Worm (Caenorhabditis elegans) whole organism, young adult: Measurements from ENCODE around the gene T01H3.5.
A peak's percentile ranks its signal among the peaks of the same experiment; 100 is the strongest.

Experiments
- B0035.1 ChIP-seq: sonication (generic microtip); optimal IDR thresholded peaks from 2 replicates; lab custom pipeline; 2016; ENCODE audit warnings: missing genetic modification characterization, mild to moderate bottlenecking, missing compliant biosample characterization, missing genotype, missing genetic modification reagents
- B0336.3 ChIP-seq: fragments of 200-800 bp; sonication (Bioruptor generic); IDR thresholded peaks from 2 replicates; pipeline ENCODE4 v1.3.6; 2022; ENCODE audit warnings: missing genetic modification characterization, missing compliant biosample characterization
- F22D6.2 ChIP-seq: sonication (generic microtip); optimal IDR thresholded peaks from 2 replicates; lab custom pipeline; 2016; ENCODE audit warnings: mild to moderate bottlenecking, missing genetic modification characterization, missing compliant biosample characterization
- F23B12.7 ChIP-seq: sonication (generic microtip); optimal IDR thresholded peaks from 2 replicates; lab custom pipeline; 2017; ENCODE audit warnings: missing genetic modification characterization, mild to moderate bottlenecking, missing compliant biosample characterization, antibody characterized with exemption, moderate library complexity; ENCODE audit not compliant: insufficient read depth
- F33H1.4 ChIP-seq: fragments of 200-800 bp; sonication (Bioruptor generic); IDR thresholded peaks from 2 replicates; pipeline ENCODE4 v1.3.6; 2022; ENCODE audit warnings: missing genetic modification reagents, missing genetic modification characterization, missing compliant biosample characterization
- F49E8.2 ChIP-seq: sonication (generic microtip); optimal IDR thresholded peaks from 3 replicates; lab custom pipeline; 2017; ENCODE audit warnings: missing genetic modification characterization, mild to moderate bottlenecking, missing compliant biosample characterization, antibody characterized with exemption, moderate library complexity; ENCODE audit not compliant: insufficient read depth
- F52B5.7 ChIP-seq: sonication (generic microtip); optimal IDR thresholded peaks from 2 replicates; lab custom pipeline; 2016; ENCODE audit warnings: mild to moderate bottlenecking, missing genetic modification characterization, missing compliant biosample characterization
- F55B11.4 ChIP-seq: sonication (generic microtip); optimal IDR thresholded peaks from 2 replicates; lab custom pipeline; 2016; ENCODE audit warnings: missing compliant biosample characterization, missing genetic modification characterization, borderline replicate concordance; ENCODE audit not compliant: insufficient read depth
- F57A8.1 ChIP-seq: fragments of 200-800 bp; sonication (Bioruptor generic); optimal IDR thresholded peaks from 2 replicates; lab custom pipeline; 2018; ENCODE audit warnings: mild to moderate bottlenecking, missing genetic modification characterization, moderate library complexity, missing compliant biosample characterization
- K11D2.4 ChIP-seq: fragments of 200-800 bp; sonication (Bioruptor generic); IDR thresholded peaks from 2 replicates; pipeline ENCODE4 v1.3.6; 2022; ENCODE audit warnings: missing genetic modification reagents, missing genetic modification characterization, missing compliant biosample characterization
- T07F8.4 ChIP-seq: sonication (generic microtip); optimal IDR thresholded peaks from 2 replicates; lab custom pipeline; 2016; ENCODE audit warnings: mild to moderate bottlenecking, missing genetic modification characterization, moderate library complexity, missing compliant biosample characterization
- T26A5.8 ChIP-seq: sonication (generic microtip); optimal IDR thresholded peaks from 2 replicates; lab custom pipeline; 2016; ENCODE audit warnings: missing genetic modification characterization, missing compliant biosample characterization
- Y53G8AR.9 ChIP-seq: fragments of 200-800 bp; sonication (Bioruptor generic); conservative IDR thresholded peaks from 2 replicates; pipeline ENCODE4 v1.3.6; 2022; ENCODE audit warnings: missing genetic modification reagents, missing genetic modification characterization, missing compliant biosample characterization
- ZK185.1 ChIP-seq: sonication (generic microtip); optimal IDR thresholded peaks from 2 replicates; lab custom pipeline; 2016; ENCODE audit warnings: mild to moderate bottlenecking, missing genetic modification characterization, missing compliant biosample characterization; ENCODE audit not compliant: poor library complexity, severe bottlenecking
- akir-1 ChIP-seq: fragments of 200-800 bp; sonication (Bioruptor generic); optimal IDR thresholded peaks from 2 replicates; lab custom pipeline; 2018; ENCODE audit warnings: mild to moderate bottlenecking, missing genetic modification characterization, moderate library complexity, missing compliant biosample characterization
- ama-1 ChIP-seq, 3 experiments: fragments of 150-350 bp in 1 of 3; sonication (generic microtip) in 2 of 3; optimal IDR thresholded peaks; 2 replicates each; lab custom pipeline; 2014 to 2018; ENCODE audit warnings: missing biosample characterization in 2 of 3, missing genetic modification characterization in 2 of 3, missing genetic modification reagents in 2 of 3
- atf-7 ChIP-seq: sonication (generic microtip); optimal IDR thresholded peaks from 2 replicates; lab custom pipeline; 2017; ENCODE audit warnings: mild to moderate bottlenecking, missing genetic modification characterization, missing compliant biosample characterization
- athp-1 ChIP-seq: sonication (generic microtip); optimal IDR thresholded peaks from 2 replicates; lab custom pipeline; 2017; ENCODE audit warnings: mild to moderate bottlenecking, missing genetic modification characterization, missing compliant biosample characterization
- attf-5 ChIP-seq: fragments of 200-800 bp; sonication (Bioruptor generic); optimal IDR thresholded peaks from 2 replicates; lab custom pipeline; 2018; ENCODE audit warnings: mild to moderate bottlenecking, missing genetic modification characterization, missing compliant biosample characterization
- attf-6 ChIP-seq: fragments of 200-800 bp; sonication (Bioruptor generic); IDR thresholded peaks from 2 replicates; pipeline ENCODE4 v1.3.6; 2022; ENCODE audit warnings: missing genetic modification reagents, missing genetic modification characterization, missing compliant biosample characterization
- bed-2 ChIP-seq: fragments of 200-800 bp; sonication (Bioruptor generic); IDR thresholded peaks from 2 replicates; pipeline ENCODE4 v1.3.6; 2022; ENCODE audit warnings: missing genetic modification reagents, missing genetic modification characterization, missing compliant biosample characterization
- chd-7 ChIP-seq: sonication (generic microtip); optimal IDR thresholded peaks from 2 replicates; lab custom pipeline; 2016; ENCODE audit warnings: mild to moderate bottlenecking, missing genetic modification characterization, moderate library complexity, missing compliant biosample characterization
- dpl-1 ChIP-seq: fragments of 150-350 bp; optimal IDR thresholded peaks from 2 replicates; lab custom pipeline; 2014; ENCODE audit warnings: missing biosample characterization, missing genetic modification reagents, missing genetic modification characterization
- efl-1 ChIP-seq: fragments of 150-350 bp; optimal IDR thresholded peaks from 2 replicates; lab custom pipeline; 2014; ENCODE audit warnings: missing biosample characterization, missing genetic modification reagents, missing genetic modification characterization
- fkh-3 ChIP-seq: sonication (generic microtip); optimal IDR thresholded peaks from 2 replicates; lab custom pipeline; 2016; ENCODE audit warnings: mild to moderate bottlenecking, missing genetic modification characterization, missing compliant biosample characterization
- let-607 ChIP-seq, 2 experiments: fragments of 200-800 bp in 1 of 2; sonication (Bioruptor generic) in 1 of 2; sonication (generic microtip) in 1 of 2; optimal IDR thresholded peaks; 2 replicates each; lab custom pipeline; 2016 to 2018; ENCODE audit warnings: mild to moderate bottlenecking in 2 of 2, missing compliant biosample characterization in 2 of 2, missing genetic modification characterization in 2 of 2, moderate library complexity in 2 of 2, missing genotype in 1 of 2
- lin-40 ChIP-seq: sonication (generic microtip); optimal IDR thresholded peaks from 2 replicates; lab custom pipeline; 2016; ENCODE audit warnings: missing genetic modification characterization, mild to moderate bottlenecking, missing compliant biosample characterization, missing genotype, missing genetic modification reagents
- lin-54 ChIP-seq: fragments of 200-800 bp; sonication (Bioruptor generic); optimal IDR thresholded peaks from 2 replicates; lab custom pipeline; 2018; ENCODE audit warnings: mild to moderate bottlenecking, missing genetic modification characterization, missing compliant biosample characterization
- madf-10 ChIP-seq: sonication (generic microtip); optimal IDR thresholded peaks from 2 replicates; lab custom pipeline; 2016; ENCODE audit warnings: mild to moderate bottlenecking, missing genetic modification characterization, missing compliant biosample characterization
- nfya-1 ChIP-seq: sonication (generic microtip); optimal IDR thresholded peaks from 2 replicates; lab custom pipeline; 2017; ENCODE audit warnings: antibody characterized with exemption, missing compliant biosample characterization, missing genetic modification characterization, borderline replicate concordance; ENCODE audit not compliant: insufficient read depth
- nfya-2 ChIP-seq: fragments of 200-800 bp; sonication (Bioruptor generic); IDR thresholded peaks from 2 replicates; pipeline ENCODE4 v1.3.6; 2022; ENCODE audit warnings: missing genetic modification reagents, missing genetic modification characterization, missing compliant biosample characterization
- nhr-120 ChIP-seq: fragments of 200-800 bp; sonication (Bioruptor generic); IDR thresholded peaks from 2 replicates; pipeline ENCODE4 v1.3.6; 2022; ENCODE audit warnings: missing genetic modification characterization, missing compliant biosample characterization
- nhr-179 ChIP-seq: sonication (generic microtip); optimal IDR thresholded peaks from 2 replicates; lab custom pipeline; 2016; ENCODE audit warnings: mild to moderate bottlenecking, missing genetic modification characterization, missing compliant biosample characterization
- pbrm-1 ChIP-seq: fragments of 200-800 bp; sonication (Bioruptor generic); IDR thresholded peaks from 2 replicates; pipeline ENCODE4 v1.3.6; 2022; ENCODE audit warnings: missing genetic modification reagents, missing genetic modification characterization, missing compliant biosample characterization
- repo-1 ChIP-seq: sonication (generic microtip); optimal IDR thresholded peaks from 2 replicates; lab custom pipeline; 2017; ENCODE audit warnings: mild to moderate bottlenecking, missing genetic modification characterization, missing compliant biosample characterization
- sdz-38 ChIP-seq: sonication (generic microtip); optimal IDR thresholded peaks from 2 replicates; lab custom pipeline; 2016; ENCODE audit warnings: missing genotype, missing genetic modification characterization, missing compliant biosample characterization
- snpc-1.3 ChIP-seq: sonication (generic microtip); optimal IDR thresholded peaks from 2 replicates; lab custom pipeline; 2017; ENCODE audit warnings: missing genetic modification characterization, mild to moderate bottlenecking, missing compliant biosample characterization, antibody characterized with exemption, moderate library complexity, missing genotype, missing genetic modification reagents; ENCODE audit not compliant: insufficient read depth
- snpc-3.4 ChIP-seq: sonication (generic microtip); optimal IDR thresholded peaks from 2 replicates; lab custom pipeline; 2017; ENCODE audit warnings: missing genetic modification characterization, mild to moderate bottlenecking, missing compliant biosample characterization, antibody characterized with exemption, moderate library complexity, missing genotype, missing genetic modification reagents
- snpc-4 ChIP-seq, 5 experiments: fragments of 150-350 bp in 1 of 5; sonication (generic microtip) in 4 of 5; optimal IDR thresholded peaks; 2 replicates each; lab custom pipeline; 2014 to 2018; ENCODE audit warnings: missing genetic modification characterization in 5 of 5, missing biosample characterization in 3 of 5, antibody characterized with exemption in 2 of 5, mild to moderate bottlenecking in 2 of 5, missing compliant biosample characterization in 2 of 5, missing genotype in 2 of 5, moderate library complexity in 2 of 5, missing genetic modification reagents in 1 of 5
- tbp1 ChIP-seq: fragments of 200-800 bp; sonication (Bioruptor generic); optimal IDR thresholded peaks from 2 replicates; lab custom pipeline; 2018; ENCODE audit warnings: mild to moderate bottlenecking, missing genetic modification characterization, missing compliant biosample characterization
- tbx-9 ChIP-seq: sonication (generic microtip); optimal IDR thresholded peaks from 2 replicates; lab custom pipeline; 2016; ENCODE audit warnings: borderline replicate concordance, missing genetic modification characterization, inconsistent platforms, missing compliant biosample characterization
- tlf-1 ChIP-seq: fragments of 200-800 bp; sonication (Bioruptor generic); optimal IDR thresholded peaks from 2 replicates; lab custom pipeline; 2018; ENCODE audit warnings: mild to moderate bottlenecking, missing genetic modification characterization, missing compliant biosample characterization
- unc-130 ChIP-seq: sonication (generic microtip); optimal IDR thresholded peaks from 2 replicates; lab custom pipeline; 2016; ENCODE audit warnings: missing genetic modification reagents, missing genetic modification characterization, missing compliant biosample characterization
- unc-62 ChIP-seq: fragments of 150-350 bp; optimal IDR thresholded peaks from 2 replicates; lab custom pipeline; 2014; ENCODE audit warnings: missing biosample characterization, missing genetic modification reagents, missing genetic modification characterization
- xnd-1 ChIP-seq: sonication (generic microtip); optimal IDR thresholded peaks from 2 replicates; lab custom pipeline; 2016; ENCODE audit warnings: missing genotype, missing genetic modification reagents, missing genetic modification characterization, missing compliant biosample characterization
- ztf-25 ChIP-seq: fragments of 200-800 bp; sonication (Bioruptor generic); IDR thresholded peaks from 2 replicates; pipeline ENCODE4 v1.3.6; 2022; ENCODE audit warnings: missing genetic modification reagents, missing genetic modification characterization, missing compliant biosample characterization

Gene T01H3.5

DNA sequence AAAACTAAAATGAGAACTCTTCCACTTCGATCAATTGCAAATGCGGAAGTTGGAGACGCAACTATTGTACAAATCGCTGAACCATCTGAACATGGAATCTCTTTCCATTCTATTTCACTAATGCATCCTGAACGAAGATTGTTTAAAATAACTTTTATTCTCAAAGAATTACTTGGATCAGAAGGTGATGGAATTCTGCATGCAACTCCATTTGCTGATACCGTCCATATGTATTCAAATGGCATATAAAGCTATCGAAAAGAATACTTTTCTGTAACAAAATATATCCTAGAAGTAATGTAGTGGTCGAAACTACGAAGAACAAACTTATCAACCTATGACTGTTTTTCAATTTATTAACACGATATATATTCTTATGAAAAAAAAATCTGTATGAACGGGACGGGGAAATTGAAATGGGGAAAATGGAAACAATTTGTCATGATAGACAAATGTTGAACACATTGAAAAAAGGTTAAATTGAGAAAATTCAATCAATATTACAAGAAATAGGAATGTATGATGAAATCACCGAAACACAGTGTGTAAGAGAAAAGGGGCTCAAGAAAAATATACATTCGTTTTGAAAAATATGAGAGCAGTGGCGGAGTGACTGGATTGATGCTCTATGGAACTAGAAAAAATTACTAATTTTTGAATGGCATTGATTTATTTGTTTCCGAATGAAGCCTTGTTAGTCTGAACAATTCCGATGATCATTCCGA is 1.5 kb upstream of the T01H3.5 start, which contains the start of gene T01H3.2:
Gene T01H3.2, minus strand, starts transcription at position 251 of the 725 bp plus-strand sequence.
- TF ChIP-seq xnd-1 = no peak
- no peak for TF ChIP-seq nhr-120
- TF ChIP-seq unc-62 (GFP tag; lab: Kevin White, UChicago) = no peak
- no peak for TF ChIP-seq F22D6.2 (tag; lab: Kevin White, UChicago)
- no peak for TF ChIP-seq madf-10 (tag; lab: Kevin White, UChicago)
- TF ChIP-seq tbx-9 = no peak
- TF ChIP-seq pbrm-1 (GFP tag; lab: Robert Waterston, UW) = no peak
- TF ChIP-seq atf-7 (tag; lab: Kevin White, UChicago) = peak; percentile 9
- no peak for TF ChIP-seq B0035.1 (tag; lab: Kevin White, UChicago)
- TF ChIP-seq tbp1 (GFP tag; lab: Kevin White, UChicago) = peak; percentile 21
- peak; percentile 51 for TF ChIP-seq tlf-1 (GFP tag; lab: Kevin White, UChicago)
- no peak for TF ChIP-seq F23B12.7
- no peak for TF ChIP-seq unc-130 (GFP tag; lab: Kevin White, UChicago)
- TF ChIP-seq F49E8.2 (tag; lab: Kevin White, UChicago) = no peak
- TF ChIP-seq F57A8.1 (GFP tag; lab: Kevin White, UChicago) = no peak
- 0 out of 2 replicates have a peak, but pooled peaks have one; percentile 10 for TF ChIP-seq B0336.3 (GFP tag; lab: Robert Waterston, UW)
- no peak for TF ChIP-seq akir-1 (GFP tag; lab: Kevin White, UChicago)
- no peak for TF ChIP-seq dpl-1 (GFP tag; lab: Kevin White, UChicago)
- no peak for TF ChIP-seq sdz-38 (tag; lab: Kevin White, UChicago)
- TF ChIP-seq Y53G8AR.9 (GFP tag; lab: Robert Waterston, UW) = no peak
- peak; percentile 28 for TF ChIP-seq chd-7 (tag; lab: Kevin White, UChicago)
- TF ChIP-seq T26A5.8 = no peak
- no peak for TF ChIP-seq nfya-1 (tag; lab: Kevin White, UChicago)
- TF ChIP-seq F55B11.4 (tag; lab: Kevin White, UChicago) = no peak
- no peak for TF ChIP-seq attf-5
- no peak for TF ChIP-seq snpc-4 (GFP tag; optimal IDR thresholded peaks at IDR 0.05; lab: Kevin White, UChicago)
- no peak for TF ChIP-seq snpc-4 (tag; optimal IDR thresholded peaks at IDR 0.05; lab: Kevin White, UChicago)
- no peak for TF ChIP-seq ztf-25
- TF ChIP-seq lin-40 (tag; lab: Kevin White, UChicago) = no peak
- TF ChIP-seq attf-6 (GFP tag; lab: Robert Waterston, UW) = no peak
- no peak for TF ChIP-seq nfya-2 (GFP tag; lab: Robert Waterston, UW)
- TF ChIP-seq lin-54 (GFP tag; lab: Kevin White, UChicago) = peak; percentile 37
- no peak for TF ChIP-seq F52B5.7 (tag; lab: Kevin White, UChicago)
- TF ChIP-seq efl-1 (GFP tag; lab: Kevin White, UChicago) = no peak
- TF ChIP-seq ama-1 (optimal IDR thresholded peaks at IDR 0.05; lab: Kevin White, UChicago) = no peak
- no peak for TF ChIP-seq ama-1 (GFP tag; optimal IDR thresholded peaks at IDR 0.05; lab: Kevin White, UChicago)
- TF ChIP-seq snpc-3.4 = no peak
- no peak for TF ChIP-seq repo-1
- TF ChIP-seq bed-2 (GFP tag; lab: Robert Waterston, UW) = no peak
- no peak for TF ChIP-seq nhr-179 (tag; lab: Kevin White, UChicago)
- no peak for TF ChIP-seq K11D2.4 (GFP tag; lab: Robert Waterston, UW)
- no peak for TF ChIP-seq athp-1
- no peak for TF ChIP-seq F33H1.4 (GFP tag; lab: Robert Waterston, UW)
- no peak for TF ChIP-seq T07F8.4 (tag; lab: Kevin White, UChicago)
- no peak for TF ChIP-seq let-607 (tag; optimal IDR thresholded peaks at IDR 0.05; lab: Kevin White, UChicago)
- TF ChIP-seq snpc-1.3 (tag; lab: Kevin White, UChicago) = no peak
- no peak for TF ChIP-seq fkh-3 (tag; lab: Kevin White, UChicago)
- TF ChIP-seq ZK185.1 (tag; lab: Kevin White, UChicago) = no peak
